Worm (Caenorhabditis elegans): Measurements from ENCODE around the gene cutl-12.

The cutl-12 gene

DNA sequence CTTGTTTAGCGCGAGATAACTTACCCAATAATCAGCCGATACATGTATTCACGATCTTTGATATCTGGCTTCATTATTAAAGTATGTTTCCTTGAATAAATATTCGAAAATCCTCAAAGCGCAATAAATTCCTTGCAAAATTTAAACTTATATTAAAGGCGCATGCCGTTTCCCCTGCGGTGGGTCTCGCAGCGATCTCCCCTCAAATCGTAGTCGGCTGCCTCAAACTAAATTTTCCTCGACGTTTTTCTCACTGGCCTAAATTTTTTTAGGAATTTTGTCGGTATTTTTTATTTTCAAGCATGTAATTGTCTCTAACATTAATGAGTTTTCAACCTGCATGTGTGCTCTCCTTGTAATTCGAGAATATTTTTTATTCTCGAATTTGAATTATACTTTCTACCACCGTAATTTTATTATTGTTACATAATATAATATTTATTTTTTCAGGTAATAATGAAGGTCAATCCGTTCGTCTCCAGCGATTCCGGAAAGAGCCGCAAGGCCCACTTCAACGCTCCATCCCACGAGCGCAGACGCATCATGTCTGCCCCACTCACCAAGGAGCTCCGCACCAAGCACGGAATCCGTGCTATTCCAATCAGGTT, 31.8 kb downstream of the cutl-12 start, which contains the start of the genes cpf-1 and rpl-26 (continued):
- TF ChIP-seq ets-5 (GFP tag; IDR thresholded peaks at IDR 0.05) = no peak
- peak; percentile 70 to 93 for TF ChIP-seq lsy-2 (tag; optimal IDR thresholded peaks at IDR 0.05)
- TF ChIP-seq sox-4 (tag; optimal IDR thresholded peaks at IDR 0.05) = no peak
- TF ChIP-seq xbp-1 (tag; optimal IDR thresholded peaks at IDR 0.05) = peak; percentile 48
- no peak for TF ChIP-seq nhr-76 (tag; optimal IDR thresholded peaks at IDR 0.05)
- no peak for TF ChIP-seq sup-37 (GFP tag; optimal IDR thresholded peaks at IDR 0.05)
- TF ChIP-seq fkh-4 (tag; optimal IDR thresholded peaks at IDR 0.05; ENCODE audit: borderline replicate concordance) = no peak
- no peak for TF ChIP-seq zip-4 (GFP tag; optimal IDR thresholded peaks at IDR 0.05)

DNA sequence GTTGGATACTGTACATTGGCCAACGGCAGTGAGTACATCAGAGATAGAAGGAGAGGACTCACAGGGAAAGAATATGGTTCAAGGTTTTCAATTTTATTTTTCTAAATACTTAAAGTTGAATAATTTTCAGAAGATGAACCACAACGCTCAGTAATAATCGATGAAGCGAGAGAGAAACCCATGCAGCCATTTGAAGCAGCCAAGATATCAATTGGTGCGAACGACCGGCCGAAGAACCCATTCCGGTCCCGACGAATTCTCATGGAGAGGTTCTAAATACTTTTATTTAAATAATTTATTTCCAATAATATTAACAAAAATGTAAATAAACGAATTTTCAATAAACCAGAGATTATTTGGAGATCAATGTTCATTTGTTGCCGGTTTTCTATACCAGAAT, 34.1 kb downstream of the cutl-12 start, which contains the start of gene pigg-1:
pigg-1 (minus strand) TSS at position 101 of the 400 bp plus-strand sequence.
- TF ChIP-seq ztf-11 (tag; optimal IDR thresholded peaks at IDR 0.05) (no peak), grh-1 (GFP tag; IDR thresholded peaks at IDR 0.05) (no peak), F16B12.6 (tag; optimal IDR thresholded peaks at IDR 0.05) (no peak), ceh-82 (tag; optimal IDR thresholded peaks at IDR 0.05) (no peak), egl-27 (tag; optimal IDR thresholded peaks at IDR 0.05) (no peak), ces-1 (GFP tag; optimal IDR thresholded peaks at IDR 0.05) (no peak), ama-1 (optimal IDR thresholded peaks at IDR 0.05) (no peak), snpc-4 (tag; optimal IDR thresholded peaks at IDR 0.05) (no peak), sup-37 (GFP tag; optimal IDR thresholded peaks at IDR 0.05) (no peak), ceh-88 (GFP tag; IDR thresholded peaks at IDR 0.05) (no peak), lir-3 (tag; optimal IDR thresholded peaks at IDR 0.05; ENCODE audit: poor library complexity) (no peak), nhr-76 (tag; optimal IDR thresholded peaks at IDR 0.05) (no peak), isw-1 (GFP tag; IDR thresholded peaks at IDR 0.05) (no peak), nhr-11 (tag; optimal IDR thresholded peaks at IDR 0.05) (no peak)

DNA sequence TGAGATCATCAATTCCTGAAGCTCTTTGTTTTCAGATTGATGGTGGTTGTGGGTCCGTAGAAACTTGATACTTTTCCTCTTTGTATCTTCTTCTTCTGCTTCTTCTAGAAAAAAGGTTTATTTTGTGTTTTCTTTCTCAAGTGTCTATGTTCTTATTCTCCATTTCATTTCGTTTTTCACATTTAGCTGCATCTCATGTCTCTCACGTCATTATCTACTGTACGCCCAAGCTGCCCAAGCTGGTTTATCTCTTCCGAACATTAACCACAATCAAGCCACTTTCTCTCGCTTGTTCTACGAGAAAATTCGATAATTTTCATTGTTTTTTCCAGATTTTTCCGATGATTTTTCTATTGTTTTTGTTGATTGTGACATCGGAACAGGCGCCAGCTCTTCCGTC, 35.1 kb downstream of the cutl-12 start, which contains the start of gene F28C6.5:
F28C6.5 (plus strand) TSS at position 301 of the 400 bp plus-strand sequence.
- TF ChIP-seq blmp-1 (tag; optimal IDR thresholded peaks at IDR 0.05) (peak; percentile 26), C34B4.2 (tag; optimal IDR thresholded peaks at IDR 0.05) (no peak), fkh-4 (tag; optimal IDR thresholded peaks at IDR 0.05; ENCODE audit: borderline replicate concordance) (no peak), fos-1 (tag; optimal IDR thresholded peaks at IDR 0.05) (no peak)

DNA sequence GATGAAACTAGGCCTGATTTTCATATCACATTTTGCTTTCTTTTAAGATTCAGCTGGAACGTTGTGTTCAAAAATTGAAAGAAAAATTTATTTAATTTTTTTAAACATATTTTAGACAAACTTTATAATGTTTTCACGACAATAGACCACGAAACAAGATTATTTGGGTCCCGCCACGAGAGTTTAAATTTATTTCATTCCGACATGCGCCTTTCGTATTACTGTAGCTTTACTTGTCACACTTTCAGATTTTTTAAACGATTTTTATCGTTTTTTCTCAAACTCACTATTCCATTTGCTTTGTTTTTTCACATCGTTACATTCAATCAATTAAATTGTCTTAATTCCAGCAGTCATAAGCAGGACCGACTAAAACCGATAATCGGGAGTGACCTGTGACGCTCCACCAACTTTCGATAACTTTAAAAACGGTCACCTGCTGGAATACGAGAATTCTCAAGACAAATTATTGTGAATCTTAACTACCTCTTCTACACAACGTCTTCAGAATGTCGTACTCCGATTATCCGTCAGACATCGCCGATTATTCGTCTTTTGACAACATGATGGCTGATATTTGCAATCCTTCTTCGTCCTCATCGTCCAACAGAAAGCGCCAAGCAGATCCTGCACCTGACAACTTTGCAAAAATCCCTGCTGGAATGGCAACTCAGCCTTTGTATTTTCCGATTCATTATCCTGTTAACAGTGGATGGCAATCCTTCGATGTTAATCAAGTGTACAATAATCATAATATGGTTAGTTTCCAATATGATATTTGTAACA, 40.3 kb downstream of the cutl-12 start, which contains the start of gene aptf-3:
aptf-3 (plus strand) TSS at position 351 of the 786 bp plus-strand sequence.
- TF ChIP-seq snpc-4 (tag; optimal IDR thresholded peaks at IDR 0.05) (no peak), nhr-71 (tag; optimal IDR thresholded peaks at IDR 0.05) (no peak), ceh-63 (GFP tag; optimal IDR thresholded peaks at IDR 0.05) (no peak), irx-1 (tag; optimal IDR thresholded peaks at IDR 0.05) (no peak), nhr-76 (tag; optimal IDR thresholded peaks at IDR 0.05) (no peak), nhr-85 (tag) (no peak), hpl-2 (GFP tag; optimal IDR thresholded peaks at IDR 0.05) (no peak)

DNA sequence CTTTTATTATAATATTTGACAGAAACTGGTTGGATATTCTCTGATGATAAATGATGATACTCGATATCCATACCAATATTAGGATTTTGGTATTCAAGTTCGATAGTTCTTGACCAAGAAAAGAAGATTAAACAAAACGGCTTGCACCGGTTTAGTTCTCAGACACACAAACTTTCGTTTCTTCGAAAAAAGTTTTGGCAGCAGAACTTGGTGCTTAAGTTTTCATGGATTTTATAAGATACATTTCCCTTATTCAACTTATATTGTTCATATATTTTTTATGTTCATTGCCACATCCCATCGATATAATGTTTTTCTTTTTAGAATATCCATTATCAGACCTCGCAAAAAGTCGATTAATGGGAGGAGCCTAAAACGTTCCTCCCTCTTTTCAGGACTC, 43.6 kb downstream of the cutl-12 start, which contains the start of gene aptf-4:
aptf-4 (plus strand) TSS at position 301 of the 400 bp plus-strand sequence.
- TF ChIP-seq lsy-2 (tag; optimal IDR thresholded peaks at IDR 0.05) = no peak
- no peak for TF ChIP-seq fkh-10 (GFP tag; optimal IDR thresholded peaks at IDR 0.05)
- TF ChIP-seq hpl-2 (GFP tag; optimal IDR thresholded peaks at IDR 0.05) = no peak

DNA sequence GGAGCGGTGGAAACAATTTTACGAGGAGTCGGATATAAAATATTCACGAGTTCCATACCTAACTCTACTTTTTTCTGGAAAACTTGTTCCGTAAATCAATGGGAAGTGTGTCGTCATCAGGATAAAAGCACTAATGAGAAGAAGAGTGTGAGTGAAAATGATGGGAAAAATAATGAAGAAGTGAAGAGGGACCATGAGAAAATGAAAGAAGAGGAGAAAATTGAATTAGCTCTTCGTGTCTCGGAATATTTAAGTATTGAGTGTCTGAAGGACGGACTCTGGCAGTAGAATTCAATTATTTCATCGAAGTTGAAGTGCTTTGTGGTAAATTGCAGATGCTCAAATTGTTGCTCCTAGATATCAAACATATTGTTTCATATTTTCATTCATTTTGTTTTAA, 45.1 kb downstream of the cutl-12 start:
- TF ChIP-seq ceh-8 (GFP tag; optimal IDR thresholded peaks at IDR 0.05) = peak; percentile 77
- peak; percentile 51 for TF ChIP-seq ces-1 (GFP tag; optimal IDR thresholded peaks at IDR 0.05)
- no peak for TF ChIP-seq grh-1 (GFP tag; IDR thresholded peaks at IDR 0.05)
- TF ChIP-seq nhr-71 (tag; optimal IDR thresholded peaks at IDR 0.05) = peak; percentile 57
- peak in 1 of 2 experiments; percentile 10 for TF ChIP-seq lin-35 (GFP tag; optimal IDR thresholded peaks at IDR 0.05)
- TF ChIP-seq zag-1 (tag; optimal IDR thresholded peaks at IDR 0.05) = peak; percentile 52
- TF ChIP-seq lsy-2 (tag; optimal IDR thresholded peaks at IDR 0.05) = peak in 1 of 2 experiments; percentile 16
- TF ChIP-seq elt-3 (tag; optimal IDR thresholded peaks at IDR 0.05) = no peak
- peak; percentile 72 for TF ChIP-seq dsc-1 (tag; optimal IDR thresholded peaks at IDR 0.05)
- peak; percentile 88 for TF ChIP-seq lin-14 (GFP tag; optimal IDR thresholded peaks at IDR 0.05)
- no peak for TF ChIP-seq C34B4.2 (tag; optimal IDR thresholded peaks at IDR 0.05)
- no peak for TF ChIP-seq nhr-85 (tag)
- no peak for TF ChIP-seq C04F5.9 (tag; optimal IDR thresholded peaks at IDR 0.05)
- no peak for TF ChIP-seq sox-4 (tag; optimal IDR thresholded peaks at IDR 0.05)
- peak; percentile 51 for TF ChIP-seq unc-86 (tag; optimal IDR thresholded peaks at IDR 0.05)

All from whole organism, L1 larva.